Worm (Caenorhabditis elegans): ENCODE data around the gene sth-1.

The sth-1 gene

DNA sequence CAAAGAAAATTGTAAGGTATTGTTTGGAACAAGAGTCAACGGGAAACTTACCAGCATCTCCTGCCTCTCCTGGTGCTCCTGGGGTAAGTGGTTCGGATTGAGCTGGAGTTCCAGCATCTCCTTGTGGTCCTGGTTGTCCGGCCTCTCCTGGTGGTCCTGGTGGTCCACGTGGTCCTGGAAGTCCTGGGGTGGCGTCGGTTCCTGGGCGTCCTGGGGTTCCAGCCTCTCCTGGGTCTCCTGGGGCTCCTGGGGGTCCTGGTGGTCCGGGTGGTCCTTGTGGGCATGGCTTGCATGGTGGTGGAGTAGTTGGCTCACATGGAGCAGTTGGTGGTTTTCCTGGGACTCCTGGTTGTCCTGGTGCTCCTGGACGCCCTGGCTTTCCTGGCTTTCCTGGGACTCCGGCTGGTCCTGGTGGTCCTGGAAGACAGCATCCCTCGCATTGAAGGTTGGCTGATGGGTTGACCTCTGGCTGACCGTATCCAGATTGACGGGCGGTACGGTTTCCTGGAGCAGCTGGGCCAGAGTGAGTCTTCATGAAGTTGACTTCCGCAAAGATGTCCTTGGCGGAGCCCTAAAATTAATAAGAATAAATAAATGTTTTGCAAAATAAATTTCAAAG, 1.8 kb upstream of the sth-1 start (continued):
- TF ChIP-seq ztf-25 (GFP tag; IDR thresholded peaks at IDR 0.05) = no peak

DNA sequence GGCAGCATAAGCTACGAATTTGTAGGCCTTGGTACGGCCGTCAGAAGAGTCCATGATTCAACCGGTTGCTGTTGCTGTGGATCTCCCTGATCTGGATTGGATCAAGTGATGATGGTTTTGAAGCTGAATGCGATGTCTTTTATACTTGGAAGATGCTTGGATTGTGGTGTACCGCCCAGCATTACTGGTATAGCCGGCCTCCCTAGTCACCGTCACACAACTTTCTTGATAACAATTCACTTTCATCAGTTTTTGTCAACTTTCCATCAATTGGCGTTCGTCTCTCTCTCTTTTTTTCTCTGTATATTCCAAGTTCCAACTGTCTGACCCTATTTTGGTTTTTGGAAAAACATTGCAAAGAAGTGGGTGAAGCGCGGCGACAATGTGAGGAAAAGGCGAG, 1.1 kb upstream of the sth-1 start, which contains the start of gene col-43:
Gene col-43 (minus strand): TSS at position 101 of the 400 bp plus-strand sequence.
- no peak for TF ChIP-seq lag-1 (GFP tag; IDR thresholded peaks at IDR 0.05)
- TF ChIP-seq pha-4 (tag; optimal IDR thresholded peaks at IDR 0.05) = no peak
- TF ChIP-seq ceh-40 (GFP tag; IDR thresholded peaks at IDR 0.05) = no peak
- TF ChIP-seq D2030.7 (GFP tag; IDR thresholded peaks at IDR 0.05) = no peak
- TF ChIP-seq B0035.1 (tag; optimal IDR thresholded peaks at IDR 0.05) = no peak
- TF ChIP-seq nfyb-1 (GFP tag; IDR thresholded peaks at IDR 0.05) = no peak

DNA sequence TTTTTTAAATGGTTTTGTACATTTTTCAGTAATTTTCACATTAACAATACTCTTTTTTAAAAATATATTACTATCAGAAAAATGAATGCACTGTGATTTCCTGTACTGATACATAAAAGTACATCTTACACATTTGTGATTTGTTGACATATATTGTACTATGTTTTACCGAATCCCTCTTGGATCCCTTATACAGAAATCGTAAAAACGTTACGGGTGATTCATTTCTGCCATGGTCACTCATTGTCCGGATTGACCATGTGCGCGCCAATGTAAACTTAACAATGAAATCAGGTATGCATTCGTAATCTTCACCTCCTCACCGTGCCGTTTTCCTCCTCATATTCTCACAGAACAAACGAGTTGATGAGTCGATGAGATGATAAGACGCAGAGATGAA, 2.2 kb downstream of the sth-1 start, which contains the start of gene ZC513.2:
Gene ZC513.2 (plus strand): TSS at position 301 of the 400 bp plus-strand sequence.
- no peak for TF ChIP-seq unc-130 (GFP tag; optimal IDR thresholded peaks at IDR 0.05)
- TF ChIP-seq ztf-22 (GFP tag; optimal IDR thresholded peaks at IDR 0.05) = no peak
- TF ChIP-seq efl-1 (GFP tag; optimal IDR thresholded peaks at IDR 0.05) = no peak
- no peak for TF ChIP-seq ekl-4 (GFP tag; IDR thresholded peaks at IDR 0.05)
- no peak for TF ChIP-seq F49E8.2 (tag; optimal IDR thresholded peaks at IDR 0.05; ENCODE audit: insufficient read depth)
- no peak for TF ChIP-seq C17E4.6 (GFP tag; IDR thresholded peaks at IDR 0.05)
- TF ChIP-seq lag-1 (GFP tag; IDR thresholded peaks at IDR 0.05) = no peak
- TF ChIP-seq nhr-80 (tag; optimal IDR thresholded peaks at IDR 0.05) = no peak
- TF ChIP-seq F57A8.1 (GFP tag; optimal IDR thresholded peaks at IDR 0.05) = no peak
- no peak for TF ChIP-seq nhr-179 (tag; optimal IDR thresholded peaks at IDR 0.05)
- no peak for TF ChIP-seq madf-8 (GFP tag; conservative IDR thresholded peaks at IDR 0.05)
- TF ChIP-seq lir-1 (GFP tag; conservative IDR thresholded peaks at IDR 0.05) = no peak
- no peak for TF ChIP-seq ccch-3 (GFP tag; optimal IDR thresholded peaks at IDR 0.05)
- TF ChIP-seq let-607 (tag; optimal IDR thresholded peaks at IDR 0.05) = no peak
- TF ChIP-seq hmg-20 (GFP tag; IDR thresholded peaks at IDR 0.05) = no peak
- no peak for TF ChIP-seq bed-2 (GFP tag; IDR thresholded peaks at IDR 0.05)
- TF ChIP-seq sptf-2 (GFP tag; optimal IDR thresholded peaks at IDR 0.05) = no peak
- no peak for TF ChIP-seq hmg-1.2 (GFP tag; IDR thresholded peaks at IDR 0.05)
- TF ChIP-seq tlf-1 (GFP tag; optimal IDR thresholded peaks at IDR 0.05) = no peak

DNA sequence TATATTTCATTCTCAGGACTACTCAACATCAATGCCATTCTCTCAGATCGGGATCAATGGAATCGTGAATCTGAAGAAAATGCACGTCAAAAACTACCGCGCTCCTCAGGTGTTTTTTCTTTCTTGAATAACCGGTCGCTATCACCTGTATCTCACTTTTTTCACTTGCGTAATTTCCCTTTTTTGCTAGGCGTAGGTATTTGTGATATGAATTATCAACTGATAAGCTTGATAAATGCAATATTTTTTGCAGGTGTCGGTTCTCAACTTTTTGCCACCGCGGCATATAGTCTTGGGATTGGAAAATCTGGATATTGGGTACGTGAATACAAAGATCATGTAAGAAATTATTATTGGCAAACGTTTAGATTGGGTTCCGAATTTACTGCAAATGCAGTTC, 3.2 kb downstream of the sth-1 start:
- TF ChIP-seq F33H1.4 (GFP tag; IDR thresholded peaks at IDR 0.05) (no peak), snpc-4 (GFP tag; optimal IDR thresholded peaks at IDR 0.05) (no peak), snpc-4 (tag; optimal IDR thresholded peaks at IDR 0.05) (no peak), hrde-1 (tag; optimal IDR thresholded peaks at IDR 0.05; ENCODE audit: borderline replicate concordance) (no peak), F22D6.2 (tag; optimal IDR thresholded peaks at IDR 0.05) (no peak), ceh-79 (tag; optimal IDR thresholded peaks at IDR 0.05) (no peak), Y79H2A.3 (GFP tag; conservative IDR thresholded peaks at IDR 0.05) (no peak)

DNA sequence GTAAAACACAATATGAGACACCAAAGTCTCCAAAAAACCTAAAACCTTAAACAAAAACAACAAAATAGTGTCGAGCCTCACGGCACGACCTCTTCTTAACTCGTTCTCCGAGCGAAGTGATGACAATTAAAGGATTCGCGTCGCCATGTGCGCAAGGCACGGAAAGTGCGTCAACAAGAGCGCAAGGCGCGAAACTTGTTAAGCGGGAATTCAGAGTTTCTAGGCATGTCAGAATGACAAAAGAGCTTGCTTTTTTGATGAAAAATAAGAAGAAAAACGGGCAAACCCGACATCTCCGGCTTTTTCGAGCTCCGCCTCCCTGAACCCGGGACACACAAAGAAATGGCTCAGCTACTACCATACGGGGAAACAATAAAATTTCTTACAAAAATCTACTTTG, 5.8 kb downstream of the sth-1 start:
- peak; percentile 72; the same call in 1 of the 2 replicates for TF ChIP-seq madf-3 (GFP tag; IDR thresholded peaks at IDR 0.05)
- TF ChIP-seq madf-6 (GFP tag; IDR thresholded peaks at IDR 0.05) = peak; percentile 89
- TF ChIP-seq ceh-91 (GFP tag; IDR thresholded peaks at IDR 0.05) = 0 out of 2 replicates have a peak, but pooled peaks have one; percentile 28
- peak; percentile 85 for TF ChIP-seq hsf-1 (GFP tag; IDR thresholded peaks at IDR 0.05)
- TF ChIP-seq B0019.2 (GFP tag; conservative IDR thresholded peaks at IDR 0.05) = peak; percentile 20; the same call in 1 of the 2 replicates
- peak; percentile 79 for TF ChIP-seq madf-8 (GFP tag; conservative IDR thresholded peaks at IDR 0.05)
- 0 out of 2 replicates have a peak, but pooled peaks have one; percentile 22 for TF ChIP-seq nfyb-1 (GFP tag; IDR thresholded peaks at IDR 0.05)
- peak; percentile 69; the same call in 1 of the 2 replicates for TF ChIP-seq F39B2.1 (GFP tag; IDR thresholded peaks at IDR 0.05)
- peak; percentile 48 for TF ChIP-seq xnd-1 (tag; optimal IDR thresholded peaks at IDR 0.05)
- TF ChIP-seq ztf-18 (tag; optimal IDR thresholded peaks at IDR 0.05) = peak; percentile 84
- TF ChIP-seq D2030.7 (GFP tag; IDR thresholded peaks at IDR 0.05) = peak; percentile 61

All from whole organism, young adult.